Worm (Caenorhabditis elegans): ENCODE results near the gene F52H2.3.

F52H2.3 gene

ce11 chrX:2553433-2553860 is 12.6 kb upstream of the F52H2.3 start:
- peak; percentile 34 for TF ChIP-seq ztf-26 (tag; optimal IDR thresholded peaks at IDR 0.05)
- no peak for TF ChIP-seq egl-18 (GFP tag; IDR thresholded peaks at IDR 0.05)
- TF ChIP-seq pha-4 (tag; optimal IDR thresholded peaks at IDR 0.05), result no peak
- no peak for TF ChIP-seq Y95B8A.8 (GFP tag; IDR thresholded peaks at IDR 0.05)
- TF ChIP-seq ztf-3 (GFP tag; optimal IDR thresholded peaks at IDR 0.05), result peak; percentile 75
- peak; percentile 44 for TF ChIP-seq snpc-4 (GFP tag; optimal IDR thresholded peaks at IDR 0.05)
- peak; percentile 56 to 82 (median 69) for TF ChIP-seq snpc-4 (tag; optimal IDR thresholded peaks at IDR 0.05)
- peak; percentile 19 for TF ChIP-seq unc-130 (GFP tag; optimal IDR thresholded peaks at IDR 0.05)
- 0 out of 2 replicates have a peak, but pooled peaks have one; percentile 44 for TF ChIP-seq bed-2 (GFP tag; IDR thresholded peaks at IDR 0.05)
- peak; percentile 61 for TF ChIP-seq rcor-1 (GFP tag; IDR thresholded peaks at IDR 0.05)
- TF ChIP-seq snpc-1.3 (tag; optimal IDR thresholded peaks at IDR 0.05; ENCODE audit: insufficient read depth), result peak; percentile 93
- peak; percentile 98 for TF ChIP-seq tbp1 (GFP tag; optimal IDR thresholded peaks at IDR 0.05)
- TF ChIP-seq lin-26 (GFP tag; IDR thresholded peaks at IDR 0.05), result peak; percentile 93
- peak; percentile 79 for TF ChIP-seq ztf-18 (tag; optimal IDR thresholded peaks at IDR 0.05)
- TF ChIP-seq xnd-1 (tag; optimal IDR thresholded peaks at IDR 0.05), result no peak
- TF ChIP-seq C06A6.2 (GFP tag; conservative IDR thresholded peaks at IDR 0.05), result no peak; the same call in 1 of the 2 replicates
- no peak for TF ChIP-seq hlh-26 (GFP tag; conservative IDR thresholded peaks at IDR 0.05)
- TF ChIP-seq him-1 (tag; optimal IDR thresholded peaks at IDR 0.05), result peak; percentile 77
- TF ChIP-seq ztf-25 (GFP tag; IDR thresholded peaks at IDR 0.05), result peak; percentile 77; the same call in 1 of the 2 replicates
- peak; percentile 92 for TF ChIP-seq ZK185.1 (tag; optimal IDR thresholded peaks at IDR 0.05; ENCODE audit: poor library complexity, severe bottlenecking)
- peak; percentile 50 for TF ChIP-seq athp-1 (tag; optimal IDR thresholded peaks at IDR 0.05)
- TF ChIP-seq rec-8 (tag; optimal IDR thresholded peaks at IDR 0.05), result peak; percentile 80 to 85
- no peak for TF ChIP-seq ceh-79 (tag; optimal IDR thresholded peaks at IDR 0.05)
- peak; percentile 13 for TF ChIP-seq unc-62 (GFP tag; optimal IDR thresholded peaks at IDR 0.05)
- 0 out of 2 replicates have a peak, but pooled peaks have one; percentile 57 for TF ChIP-seq sea-2 (GFP tag; IDR thresholded peaks at IDR 0.05)
- TF ChIP-seq B0019.2 (GFP tag; conservative IDR thresholded peaks at IDR 0.05), result no peak
- TF ChIP-seq hlh-12 (tag; optimal IDR thresholded peaks at IDR 0.05), result peak; percentile 70
- TF ChIP-seq nhr-90 (tag; optimal IDR thresholded peaks at IDR 0.05), result peak; percentile 90
- TF ChIP-seq F52B5.7 (tag; optimal IDR thresholded peaks at IDR 0.05), result peak; percentile 54
- TF ChIP-seq Y53F4B.3 (GFP tag; IDR thresholded peaks at IDR 0.05), result no peak
- TF ChIP-seq lir-1 (GFP tag; conservative IDR thresholded peaks at IDR 0.05), result peak; percentile 54; the same call in 1 of the 2 replicates
- TF ChIP-seq madf-8 (GFP tag; conservative IDR thresholded peaks at IDR 0.05), result no peak
- TF ChIP-seq hsf-1 (GFP tag; IDR thresholded peaks at IDR 0.05), result no peak
- peak; percentile 29 for TF ChIP-seq ccch-3 (GFP tag; optimal IDR thresholded peaks at IDR 0.05)
- TF ChIP-seq F37B4.10 (GFP tag; IDR thresholded peaks at IDR 0.05), result no peak
- no peak for TF ChIP-seq Y67H2A.10 (GFP tag; conservative IDR thresholded peaks at IDR 0.05)
- no peak for TF ChIP-seq ets-4 (GFP tag; optimal IDR thresholded peaks at IDR 0.05)
- TF ChIP-seq ztf-6 (GFP tag; IDR thresholded peaks at IDR 0.05), result no peak
- TF ChIP-seq madf-3 (GFP tag; IDR thresholded peaks at IDR 0.05), result peak; percentile 85
- TF ChIP-seq aptf-2 (GFP tag; conservative IDR thresholded peaks at IDR 0.05), result no peak
- TF ChIP-seq F22D6.2 (tag; optimal IDR thresholded peaks at IDR 0.05), result peak; percentile 41
- TF ChIP-seq nhr-80 (tag; optimal IDR thresholded peaks at IDR 0.05), result peak; percentile 45
- peak; percentile 46 for TF ChIP-seq madf-6 (GFP tag; IDR thresholded peaks at IDR 0.05)
- TF ChIP-seq pbrm-1 (GFP tag; IDR thresholded peaks at IDR 0.05), result peak; percentile 82
- no peak for TF ChIP-seq ztf-22 (GFP tag; optimal IDR thresholded peaks at IDR 0.05)
- peak; percentile 49; the same call in 1 of the 2 replicates for TF ChIP-seq B0336.3 (GFP tag; IDR thresholded peaks at IDR 0.05)
- TF ChIP-seq nhr-179 (tag; optimal IDR thresholded peaks at IDR 0.05), result peak; percentile 59
- TF ChIP-seq lsy-27 (tag; optimal IDR thresholded peaks at IDR 0.05; ENCODE audit: borderline replicate concordance, insufficient read depth), result no peak
- TF ChIP-seq aptf-3 (GFP tag; IDR thresholded peaks at IDR 0.05), result peak; percentile 74; the same call in 1 of the 2 replicates
